Worm (Caenorhabditis elegans) whole organism, L1 larva: ENCODE results near the gene cnp-2.

Source experiments
- C04F5.9 ChIP-seq: sonication (generic microtip); optimal IDR thresholded peaks from 2 replicates; lab custom pipeline; 2016; ENCODE audit warnings: missing genetic modification characterization, missing compliant biosample characterization
- C16A3.4 ChIP-seq: fragments of 150-350 bp; optimal IDR thresholded peaks from 2 replicates; lab custom pipeline; 2014; ENCODE audit warnings: missing biosample characterization, missing genetic modification characterization
- F16B12.6 ChIP-seq: fragments of 150-350 bp; optimal IDR thresholded peaks from 2 replicates; lab custom pipeline; 2014; ENCODE audit warnings: missing biosample characterization, missing genetic modification characterization
- Y116A8C.19 ChIP-seq: sonication (generic microtip); optimal IDR thresholded peaks from 2 replicates; lab custom pipeline; 2016; ENCODE audit warnings: missing compliant biosample characterization, missing genetic modification characterization, borderline replicate concordance
- ama-1 ChIP-seq: fragments of 150-350 bp; optimal IDR thresholded peaks from 2 replicates; lab custom pipeline; 2014
- ceh-8 ChIP-seq: fragments of 200-800 bp; sonication (Bioruptor generic); optimal IDR thresholded peaks from 2 replicates; lab custom pipeline; 2018; ENCODE audit warnings: mild to moderate bottlenecking, missing genetic modification characterization, moderate library complexity, missing compliant biosample characterization
- ceh-82 ChIP-seq, 3 experiments: fragments of 150-350 bp in 1 of 3; sonication (generic microtip) in 2 of 3; optimal IDR thresholded peaks; 2 replicates each; lab custom pipeline; 2014 to 2017; ENCODE audit warnings: missing biosample characterization in 3 of 3, missing genetic modification characterization in 3 of 3
- ces-1 ChIP-seq: fragments of 150-350 bp; optimal IDR thresholded peaks from 2 replicates; lab custom pipeline; 2014; ENCODE audit warnings: missing biosample characterization, missing genetic modification reagents, missing genetic modification characterization
- dpl-1 ChIP-seq, 3 experiments: fragments of 150-350 bp in 2 of 3; sonication (generic microtip) in 1 of 3; optimal IDR thresholded peaks; 2 replicates each; lab custom pipeline; 2014 to 2017; ENCODE audit warnings: missing biosample characterization in 3 of 3, missing genetic modification characterization in 3 of 3, missing genetic modification reagents in 3 of 3
- efl-1 ChIP-seq, 4 experiments: fragments of 150-350 bp; optimal IDR thresholded peaks in 3 of 4; peaks in 1 of 4; 1 replicate in 1 of 4; 2 replicates in 3 of 4; lab custom pipeline; 2014; ENCODE audit warnings: missing biosample characterization in 2 of 4, missing genetic modification characterization in 2 of 4, missing genetic modification reagents in 2 of 4
- egl-13 ChIP-seq: sonication (generic microtip); optimal IDR thresholded peaks from 2 replicates; lab custom pipeline; 2016; ENCODE audit warnings: missing genotype, missing genetic modification reagents, missing genetic modification characterization, missing compliant biosample characterization
- elt-3 ChIP-seq, 6 experiments: fragments of 150-350 bp in 1 of 6; sonication (generic microtip); optimal IDR thresholded peaks; 2 replicates each; lab custom pipeline; 2017 to 2018; ENCODE audit warnings: missing biosample characterization in 6 of 6, missing genetic modification characterization in 6 of 6, inconsistent platforms in 1 of 6
- ets-5 ChIP-seq: fragments of 200-800 bp; sonication (Bioruptor generic); IDR thresholded peaks from 2 replicates; pipeline ENCODE4 v1.3.6; 2022; ENCODE audit warnings: missing genetic modification characterization, missing compliant biosample characterization
- fkh-10 ChIP-seq: sonication (generic microtip); optimal IDR thresholded peaks from 2 replicates; lab custom pipeline; 2017; ENCODE audit warnings: missing biosample characterization, missing genetic modification reagents, missing genetic modification characterization
- fos-1 ChIP-seq: fragments of 150-350 bp; optimal IDR thresholded peaks from 2 replicates; lab custom pipeline; 2014; ENCODE audit warnings: missing biosample characterization, missing genetic modification characterization
- grh-1 ChIP-seq: fragments of 200-800 bp; sonication (Bioruptor generic); IDR thresholded peaks from 2 replicates; pipeline ENCODE4 v1.3.6; 2022; ENCODE audit warnings: missing genetic modification reagents, missing genetic modification characterization, missing compliant biosample characterization
- hpl-2 ChIP-seq: fragments of 150-350 bp; optimal IDR thresholded peaks from 2 replicates; lab custom pipeline; 2014; ENCODE audit warnings: missing biosample characterization, missing genetic modification reagents, missing genetic modification characterization
- lin-13 ChIP-seq: fragments of 150-350 bp; optimal IDR thresholded peaks from 2 replicates; lab custom pipeline; 2014; ENCODE audit warnings: missing biosample characterization, missing genetic modification reagents, missing genetic modification characterization
- lin-14 ChIP-seq: fragments of 200-800 bp; sonication (Bioruptor generic); optimal IDR thresholded peaks from 2 replicates; lab custom pipeline; 2018; ENCODE audit warnings: mild to moderate bottlenecking, missing genetic modification characterization, moderate library complexity, missing compliant biosample characterization
- lin-15B ChIP-seq: fragments of 150-350 bp; sonication (generic microtip); optimal IDR thresholded peaks from 3 replicates; lab custom pipeline; 2014; ENCODE audit warnings: missing biosample characterization, missing genetic modification characterization
- lin-35 ChIP-seq, 2 experiments: fragments of 150-350 bp; optimal IDR thresholded peaks; 2 replicates each; lab custom pipeline; 2014; ENCODE audit warnings: missing biosample characterization in 2 of 2, missing genetic modification characterization in 2 of 2, missing genetic modification reagents in 2 of 2
- lsy-2 ChIP-seq, 2 experiments: fragments of 150-350 bp; optimal IDR thresholded peaks; 2 replicates each; lab custom pipeline; 2014; ENCODE audit warnings: missing biosample characterization in 2 of 2, missing genetic modification characterization in 2 of 2
- mdl-1 ChIP-seq, 2 experiments: fragments of 150-350 bp; optimal IDR thresholded peaks; 2 replicates each; lab custom pipeline; 2014 to 2017; ENCODE audit warnings: missing biosample characterization in 2 of 2, missing genetic modification characterization in 2 of 2, inconsistent platforms in 1 of 2
- mef-2 ChIP-seq: fragments of 150-350 bp; optimal IDR thresholded peaks from 2 replicates; lab custom pipeline; 2014; ENCODE audit warnings: missing biosample characterization, missing genetic modification characterization
- mep-1 ChIP-seq: fragments of 150-350 bp; optimal IDR thresholded peaks from 2 replicates; lab custom pipeline; 2014; ENCODE audit warnings: missing biosample characterization, missing genetic modification characterization
- nhr-12 ChIP-seq: sonication (generic microtip); optimal IDR thresholded peaks from 2 replicates; lab custom pipeline; 2017; ENCODE audit warnings: missing biosample characterization, missing genetic modification characterization
- nhr-28 ChIP-seq: fragments of 150-350 bp; optimal IDR thresholded peaks from 2 replicates; lab custom pipeline; 2014; ENCODE audit warnings: missing biosample characterization, missing genetic modification characterization
- nhr-47 ChIP-seq: sonication (generic microtip); optimal IDR thresholded peaks from 2 replicates; lab custom pipeline; 2016; ENCODE audit warnings: mild to moderate bottlenecking, missing genetic modification characterization, moderate library complexity, missing compliant biosample characterization
- nhr-71 ChIP-seq: sonication (generic microtip); optimal IDR thresholded peaks from 2 replicates; lab custom pipeline; 2016; ENCODE audit warnings: mild to moderate bottlenecking, missing genetic modification characterization, moderate library complexity, missing compliant biosample characterization
- nhr-90 ChIP-seq: sonication (generic microtip); optimal IDR thresholded peaks from 2 replicates; lab custom pipeline; 2016; ENCODE audit warnings: mild to moderate bottlenecking, missing genetic modification characterization, missing compliant biosample characterization; ENCODE audit not compliant: poor library complexity
- pqm-1 ChIP-seq: sonication (generic microtip); optimal IDR thresholded peaks from 3 replicates; lab custom pipeline; 2017; ENCODE audit warnings: missing biosample characterization, missing genetic modification characterization
- snpc-4 ChIP-seq: fragments of 150-350 bp; optimal IDR thresholded peaks from 2 replicates; lab custom pipeline; 2014; ENCODE audit warnings: missing biosample characterization, missing genetic modification characterization
- snu-23 ChIP-seq: sonication (generic microtip); optimal IDR thresholded peaks from 2 replicates; lab custom pipeline; 2016; ENCODE audit warnings: missing genetic modification characterization, missing compliant biosample characterization
- sox-4 ChIP-seq: sonication (generic microtip); optimal IDR thresholded peaks from 2 replicates; lab custom pipeline; 2016; ENCODE audit warnings: missing genetic modification characterization, missing compliant biosample characterization
- swsn-7 ChIP-seq: sonication (generic microtip); optimal IDR thresholded peaks from 2 replicates; lab custom pipeline; 2016; ENCODE audit warnings: missing genetic modification characterization, missing compliant biosample characterization
- unc-86 ChIP-seq: sonication (generic microtip); optimal IDR thresholded peaks from 2 replicates; lab custom pipeline; 2016; ENCODE audit warnings: missing genetic modification characterization, missing compliant biosample characterization
- unc-98 ChIP-seq: fragments of 200-800 bp; sonication (Bioruptor generic); IDR thresholded peaks from 2 replicates; pipeline ENCODE4 v1.3.6; 2022; ENCODE audit warnings: missing genetic modification characterization, missing compliant biosample characterization
- zip-4 ChIP-seq: fragments of 200-800 bp; sonication (Bioruptor generic); optimal IDR thresholded peaks from 2 replicates; lab custom pipeline; 2018; ENCODE audit warnings: mild to moderate bottlenecking, missing genetic modification characterization, moderate library complexity, missing compliant biosample characterization
- ztf-11 ChIP-seq, 2 experiments: sonication (generic microtip); optimal IDR thresholded peaks; 2 replicates each; lab custom pipeline; 2016 to 2017; ENCODE audit warnings: missing genetic modification characterization in 2 of 2, missing biosample characterization in 1 of 2, missing compliant biosample characterization in 1 of 2
- ztf-4 ChIP-seq: fragments of 150-350 bp; optimal IDR thresholded peaks from 2 replicates; lab custom pipeline; 2014; ENCODE audit warnings: missing biosample characterization, missing genetic modification characterization

Gene cnp-2

ce11 chrII:12805765-12806384, 45.3 kb downstream of the cnp-2 start (continued):
- peak in 2 of 3 experiments; percentile 4 to 30 for TF ChIP-seq ceh-82 (tag; optimal IDR thresholded peaks at IDR 0.05; lab: Kevin White, UChicago)
- TF ChIP-seq Y116A8C.19 (tag; lab: Kevin White, UChicago), result no peak
- peak; percentile 47 for TF ChIP-seq lin-15B
- TF ChIP-seq unc-86 (tag; lab: Kevin White, UChicago), result peak; percentile 60
- TF ChIP-seq lin-35 (GFP tag; optimal IDR thresholded peaks at IDR 0.05; lab: Kevin White, UChicago), result peak in 1 of 2 experiments; percentile 59
- no peak for TF ChIP-seq nhr-12
- TF ChIP-seq lsy-2 (tag; optimal IDR thresholded peaks at IDR 0.05; lab: Kevin White, UChicago), result peak; percentile 9 to 10
- TF ChIP-seq nhr-71 (tag; lab: Kevin White, UChicago), result peak; percentile 51
- no peak for TF ChIP-seq pqm-1 (tag; lab: Kevin White, UChicago)
- peak in 1 of 2 experiments; percentile 2 for TF ChIP-seq ztf-11 (tag; optimal IDR thresholded peaks at IDR 0.05; lab: Kevin White, UChicago)
- peak; percentile 34 to 36 for TF ChIP-seq efl-1 (optimal IDR thresholded peaks at IDR 0.05; lab: Kevin White, UChicago)
- peak; percentile 31 to 55 for TF ChIP-seq efl-1 (GFP tag; optimal IDR thresholded peaks at IDR 0.05 in 1 of 2; lab: Kevin White, UChicago)
- TF ChIP-seq lin-13 (GFP tag; lab: Kevin White, UChicago), result no peak
- TF ChIP-seq fkh-10 (GFP tag; lab: Kevin White, UChicago), result no peak
- peak; percentile 54 for TF ChIP-seq nhr-47 (tag; lab: Kevin White, UChicago)
- TF ChIP-seq ces-1 (GFP tag; lab: Kevin White, UChicago), result no peak
- TF ChIP-seq mdl-1 (tag; optimal IDR thresholded peaks at IDR 0.05; lab: Kevin White, UChicago), result peak in 1 of 2 experiments; percentile 6
- no peak for TF ChIP-seq snpc-4
- peak; percentile 35 for TF ChIP-seq egl-13
- peak; percentile 36 for TF ChIP-seq mep-1

ce11 chrII:12806602-12807182, 46.1 kb downstream of the cnp-2 start, which contains the start of gene spds-1:
spds-1 (plus strand) TSS chrII:12806899.
- TF ChIP-seq C04F5.9 (tag; lab: Kevin White, UChicago), result no peak
- TF ChIP-seq pqm-1 (tag; lab: Kevin White, UChicago), result no peak
- TF ChIP-seq zip-4, result no peak
- no peak for TF ChIP-seq ztf-4 (tag; lab: Kevin White, UChicago)
- no peak for TF ChIP-seq lsy-2 (tag; optimal IDR thresholded peaks at IDR 0.05; lab: Kevin White, UChicago)
- TF ChIP-seq nhr-12, result no peak
- no peak for TF ChIP-seq sox-4 (tag; lab: Kevin White, UChicago)
- no peak for TF ChIP-seq unc-86 (tag; lab: Kevin White, UChicago)
- TF ChIP-seq lin-14 (GFP tag; lab: Kevin White, UChicago), result no peak
- no peak for TF ChIP-seq ceh-8 (GFP tag; lab: Kevin White, UChicago)
- TF ChIP-seq ces-1 (GFP tag; lab: Kevin White, UChicago), result no peak
- no peak for TF ChIP-seq unc-98 (GFP tag; lab: Robert Waterston, UW)
- TF ChIP-seq elt-3 (tag; optimal IDR thresholded peaks at IDR 0.05; lab: Kevin White, UChicago), result no peak
- TF ChIP-seq dpl-1 (GFP tag; optimal IDR thresholded peaks at IDR 0.05; lab: Kevin White, UChicago), result no peak
- TF ChIP-seq snu-23 (GFP tag; lab: Kevin White, UChicago), result no peak
- TF ChIP-seq swsn-7 (tag; lab: Kevin White, UChicago), result no peak
- TF ChIP-seq mef-2, result no peak
- no peak for TF ChIP-seq ama-1 (lab: Kevin White, UChicago)
- TF ChIP-seq nhr-28 (tag; lab: Kevin White, UChicago), result no peak
- no peak for TF ChIP-seq mep-1

- TF ChIP-seq ets-5 (no peak), C16A3.4 (no peak), F16B12.6 (no peak), hpl-2 (GFP tag; lab: Kevin White, UChicago) (no peak), nhr-90 (tag; lab: Kevin White, UChicago) (no peak), grh-1 (GFP tag; lab: Robert Waterston, UW) (no peak), fos-1 (tag; lab: Kevin White, UChicago) (no peak)
- TF ChIP-seq, all 84 proteins: peak for 0
Measured at ce11 chrII:12808746-12809145, 48.1 kb downstream of the cnp-2 start.
